Worm (Caenorhabditis elegans) whole organism, early embryonic: ENCODE data around the gene F33H12.1.

Experiments used
- aly-1 ChIP-seq: sonication (generic microtip); optimal IDR thresholded peaks from 2 replicates; lab custom pipeline; 2016; ENCODE audit warnings: missing genetic modification characterization, missing compliant biosample characterization
- ama-1 ChIP-seq: fragments of 150-350 bp; optimal IDR thresholded peaks from 2 replicates; lab custom pipeline; 2014
- ceh-13 ChIP-seq: fragments of 200-800 bp; sonication (Bioruptor generic); optimal IDR thresholded peaks from 2 replicates; lab custom pipeline; 2018; ENCODE audit warnings: mild to moderate bottlenecking, missing genetic modification characterization, missing compliant biosample characterization
- ceh-36 ChIP-seq: sonication (generic microtip); optimal IDR thresholded peaks from 2 replicates; lab custom pipeline; 2016; ENCODE audit warnings: missing genetic modification characterization, inconsistent platforms, missing compliant biosample characterization
- ets-7 ChIP-seq: sonication (generic microtip); optimal IDR thresholded peaks from 2 replicates; lab custom pipeline; 2016; ENCODE audit warnings: missing genotype, missing genetic modification characterization, missing compliant biosample characterization
- flt-1 ChIP-seq: fragments of 200-800 bp; sonication (Bioruptor generic); IDR thresholded peaks from 2 replicates; pipeline ENCODE4 v1.3.6; 2022; ENCODE audit warnings: missing genetic modification characterization, missing compliant biosample characterization
- hmg-4 ChIP-seq: fragments of 200-800 bp; sonication (Bioruptor generic); optimal IDR thresholded peaks from 2 replicates; lab custom pipeline; 2018; ENCODE audit warnings: mild to moderate bottlenecking, missing genetic modification characterization, missing compliant biosample characterization
- tbx-11 ChIP-seq: fragments of 200-800 bp; sonication (Bioruptor generic); IDR thresholded peaks from 2 replicates; pipeline ENCODE4 v1.3.6; 2022; ENCODE audit warnings: missing genetic modification characterization, missing compliant biosample characterization

DNA sequence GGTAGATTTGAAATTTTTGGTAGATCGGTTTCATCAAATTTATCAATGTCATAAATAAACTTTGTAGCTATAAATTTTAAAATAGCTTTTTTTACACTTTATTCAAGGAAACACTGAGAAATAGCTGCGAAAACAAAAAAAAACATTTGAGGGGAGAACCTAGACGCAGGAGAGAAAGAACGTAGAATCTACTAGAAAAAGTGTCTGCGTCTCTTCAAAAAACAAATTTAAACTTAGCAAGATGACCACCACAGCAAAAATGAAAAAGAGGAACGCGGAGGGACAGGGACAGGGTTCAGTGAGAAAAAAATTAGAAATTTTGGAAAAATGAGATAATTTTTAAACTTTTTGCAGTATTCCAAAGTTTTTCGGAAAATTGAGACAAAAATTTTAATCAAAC, 48.7 kb downstream of the F33H12.1 start:
- no peak for TF ChIP-seq ama-1 (lab: Kevin White, UChicago)
- TF ChIP-seq tbx-11: no peak
- no peak for TF ChIP-seq hmg-4 (GFP tag; lab: Kevin White, UChicago)
- TF ChIP-seq flt-1 (GFP tag; lab: Robert Waterston, UW): no peak
- TF ChIP-seq ceh-36 (tag; lab: Kevin White, UChicago): no peak
- TF ChIP-seq ceh-13 (GFP tag; lab: Kevin White, UChicago): no peak
- TF ChIP-seq ets-7: no peak
- TF ChIP-seq aly-1: no peak
